Worm (Caenorhabditis elegans) whole organism, late embryonic: ENCODE measurements around the gene C23G10.11.

Experiments
- K02D7.2 ChIP-seq: sonication (generic microtip); optimal IDR thresholded peaks from 2 replicates; lab custom pipeline; 2017; ENCODE audit warnings: mild to moderate bottlenecking, missing genetic modification characterization, missing compliant biosample characterization
- Y22D7AL.16 ChIP-seq: sonication (generic microtip); optimal IDR thresholded peaks from 2 replicates; lab custom pipeline; 2016; ENCODE audit warnings: missing genetic modification characterization, missing compliant biosample characterization
- ceh-19 ChIP-seq: fragments of 200-800 bp; sonication (Bioruptor generic); optimal IDR thresholded peaks from 2 replicates; lab custom pipeline; 2018; ENCODE audit warnings: mild to moderate bottlenecking, missing genetic modification characterization, missing compliant biosample characterization
- ceh-24 ChIP-seq: sonication (generic microtip); optimal IDR thresholded peaks from 2 replicates; lab custom pipeline; 2016; ENCODE audit warnings: mild to moderate bottlenecking, missing genetic modification characterization, missing compliant biosample characterization
- ceh-34 ChIP-seq: sonication (generic microtip); optimal IDR thresholded peaks from 2 replicates; lab custom pipeline; 2016; ENCODE audit warnings: mild to moderate bottlenecking, missing genetic modification characterization, missing compliant biosample characterization
- ceh-45 ChIP-seq: fragments of 200-800 bp; sonication (Bioruptor generic); IDR thresholded peaks from 2 replicates; pipeline ENCODE4 v1.3.6; 2022; ENCODE audit warnings: missing genetic modification reagents, missing genetic modification characterization, missing compliant biosample characterization
- ceh-48 ChIP-seq: sonication (generic microtip); optimal IDR thresholded peaks from 2 replicates; lab custom pipeline; 2016; ENCODE audit warnings: missing genetic modification characterization, inconsistent platforms, missing compliant biosample characterization
- ceh-6 ChIP-seq: fragments of 200-800 bp; sonication (Bioruptor generic); optimal IDR thresholded peaks from 2 replicates; lab custom pipeline; 2018; ENCODE audit warnings: mild to moderate bottlenecking, missing genetic modification characterization, missing compliant biosample characterization
- ceh-9 ChIP-seq: sonication (generic microtip); optimal IDR thresholded peaks from 2 replicates; lab custom pipeline; 2016; ENCODE audit warnings: mild to moderate bottlenecking, missing genetic modification characterization, inconsistent platforms, missing compliant biosample characterization
- che-1 ChIP-seq: sonication (generic microtip); optimal IDR thresholded peaks from 2 replicates; lab custom pipeline; 2016; ENCODE audit warnings: mild to moderate bottlenecking, missing genetic modification characterization, missing compliant biosample characterization
- dmd-4 ChIP-seq: sonication (generic microtip); optimal IDR thresholded peaks from 2 replicates; lab custom pipeline; 2016; ENCODE audit warnings: borderline replicate concordance, missing genetic modification characterization, missing compliant biosample characterization
- ets-4 ChIP-seq: sonication (generic microtip); optimal IDR thresholded peaks from 2 replicates; lab custom pipeline; 2016; ENCODE audit warnings: missing genetic modification characterization, missing compliant biosample characterization
- eyg-1 ChIP-seq: sonication (generic microtip); optimal IDR thresholded peaks from 2 replicates; lab custom pipeline; 2016; ENCODE audit warnings: missing genotype, missing genetic modification characterization, missing compliant biosample characterization
- fkh-10 ChIP-seq: fragments of 150-350 bp; optimal IDR thresholded peaks from 2 replicates; lab custom pipeline; 2014; ENCODE audit warnings: missing biosample characterization, missing genetic modification reagents, missing genetic modification characterization
- hlh-13 ChIP-seq: fragments of 200-800 bp; sonication (Bioruptor generic); optimal IDR thresholded peaks from 2 replicates; lab custom pipeline; 2018; ENCODE audit warnings: mild to moderate bottlenecking, missing genetic modification characterization, missing compliant biosample characterization
- hlh-15 ChIP-seq: sonication (generic microtip); optimal IDR thresholded peaks from 2 replicates; lab custom pipeline; 2016; ENCODE audit warnings: missing genetic modification characterization, missing compliant biosample characterization
- hlh-30 ChIP-seq: sonication (generic microtip); optimal IDR thresholded peaks from 2 replicates; lab custom pipeline; 2017; ENCODE audit warnings: antibody characterized with exemption, missing genetic modification characterization, missing compliant biosample characterization; ENCODE audit not compliant: insufficient read depth
- lim-6 ChIP-seq: sonication (generic microtip); optimal IDR thresholded peaks from 2 replicates; lab custom pipeline; 2016; ENCODE audit warnings: missing genetic modification characterization, missing compliant biosample characterization
- lin-11 ChIP-seq: fragments of 200-800 bp; sonication (Bioruptor generic); optimal IDR thresholded peaks from 2 replicates; lab custom pipeline; 2018; ENCODE audit warnings: mild to moderate bottlenecking, missing genetic modification characterization, missing compliant biosample characterization
- mec-3 ChIP-seq: sonication (generic microtip); optimal IDR thresholded peaks from 2 replicates; lab custom pipeline; 2016; ENCODE audit warnings: borderline replicate concordance, missing genetic modification characterization, missing compliant biosample characterization
- nfya-1 ChIP-seq: sonication (generic microtip); optimal IDR thresholded peaks from 2 replicates; lab custom pipeline; 2017; ENCODE audit warnings: missing genetic modification characterization, mild to moderate bottlenecking, missing compliant biosample characterization, antibody characterized with exemption, moderate library complexity
- nhr-11 ChIP-seq: fragments of 150-350 bp; optimal IDR thresholded peaks from 2 replicates; lab custom pipeline; 2014; ENCODE audit warnings: missing biosample characterization, missing genetic modification characterization
- pag-3 ChIP-seq: sonication (generic microtip); optimal IDR thresholded peaks from 2 replicates; lab custom pipeline; 2016; ENCODE audit warnings: missing compliant biosample characterization, missing genetic modification characterization, borderline replicate concordance
- pat-9 ChIP-seq: fragments of 200-800 bp; sonication (Bioruptor generic); optimal IDR thresholded peaks from 2 replicates; lab custom pipeline; 2018; ENCODE audit warnings: mild to moderate bottlenecking, missing genetic modification characterization, moderate library complexity, missing compliant biosample characterization
- pax-1 ChIP-seq: fragments of 150-350 bp; optimal IDR thresholded peaks from 2 replicates; lab custom pipeline; 2014; ENCODE audit warnings: missing biosample characterization, missing genetic modification characterization
- ref-2 ChIP-seq: sonication (generic microtip); optimal IDR thresholded peaks from 2 replicates; lab custom pipeline; 2016; ENCODE audit warnings: missing genetic modification characterization, missing compliant biosample characterization
- rnt-1 ChIP-seq: sonication (generic microtip); optimal IDR thresholded peaks from 2 replicates; lab custom pipeline; 2016; ENCODE audit warnings: missing genetic modification characterization, missing compliant biosample characterization
- sdc-2 ChIP-seq: sonication (generic microtip); optimal IDR thresholded peaks from 2 replicates; lab custom pipeline; 2016; ENCODE audit warnings: missing genotype, missing genetic modification characterization, missing compliant biosample characterization
- syd-9 ChIP-seq: sonication (generic microtip); optimal IDR thresholded peaks from 2 replicates; lab custom pipeline; 2016; ENCODE audit warnings: mild to moderate bottlenecking, missing genetic modification characterization, moderate library complexity, missing compliant biosample characterization
- unc-42 ChIP-seq: sonication (generic microtip); optimal IDR thresholded peaks from 2 replicates; lab custom pipeline; 2016; ENCODE audit warnings: missing genotype, missing genetic modification characterization, missing compliant biosample characterization
- zip-5 ChIP-seq: sonication (generic microtip); optimal IDR thresholded peaks from 2 replicates; lab custom pipeline; 2016; ENCODE audit warnings: missing genetic modification characterization, missing compliant biosample characterization
- ztf-16 ChIP-seq: sonication (generic microtip); optimal IDR thresholded peaks from 2 replicates; lab custom pipeline; 2017; ENCODE audit warnings: missing genetic modification characterization, missing compliant biosample characterization

The C23G10.11 gene

ce11 chrIII:6198378-6199234, 16.8 kb downstream of the C23G10.11 start, which contains the start of the genes C23G10.7 and rpn-2:
TSS of gene C23G10.7 (minus strand) at chrIII:6198414.
TSS of gene rpn-2 (plus strand) at chrIII:6199184.
- peak; percentile 10 for TF ChIP-seq unc-42 (tag; lab: Kevin White, UChicago)
- peak; percentile 23 for TF ChIP-seq ceh-48
- TF ChIP-seq nfya-1 = peak; percentile 17
- TF ChIP-seq rnt-1 = peak; percentile 40
- TF ChIP-seq ceh-45 = no peak

ce11 chrIII:6195718-6196117, 19.7 kb downstream of the C23G10.11 start:
- TF ChIP-seq ceh-24 (tag; lab: Kevin White, UChicago) (no peak), ref-2 (tag; lab: Kevin White, UChicago) (no peak), pat-9 (no peak), ceh-9 (tag; lab: Kevin White, UChicago) (no peak), ceh-6 (no peak), ceh-48 (no peak), pax-1 (tag; lab: Kevin White, UChicago) (no peak), ets-4 (tag; lab: Kevin White, UChicago) (no peak), ceh-34 (tag; lab: Kevin White, UChicago) (no peak)

- TF ChIP-seq pat-9 = no peak
- TF ChIP-seq ceh-19 (GFP tag; lab: Kevin White, UChicago) = no peak
Observed at ce11 chrIII:6194480-6194879, 20.9 kb downstream of the C23G10.11 start, which contains the start of gene ugt-66. TSS of gene ugt-66 (minus strand) at chrIII:6194580.

ce11 chrIII:6190810-6191209, 24.6 kb downstream of the C23G10.11 start, which contains the start of gene C23G10.5:
TSS of gene C23G10.5 (plus strand) at chrIII:6191110.
- no peak for TF ChIP-seq zip-5 (tag; lab: Kevin White, UChicago)
- TF ChIP-seq dmd-4 (tag; lab: Kevin White, UChicago) = no peak
- no peak for TF ChIP-seq mec-3 (tag; lab: Kevin White, UChicago)
- no peak for TF ChIP-seq che-1 (tag; lab: Kevin White, UChicago)
- no peak for TF ChIP-seq pax-1 (tag; lab: Kevin White, UChicago)
- no peak for TF ChIP-seq rnt-1
- TF ChIP-seq pag-3 = no peak
- TF ChIP-seq lim-6 (tag; lab: Kevin White, UChicago) = no peak
- no peak for TF ChIP-seq Y22D7AL.16 (tag; lab: Kevin White, UChicago)
- TF ChIP-seq hlh-13 = no peak
- TF ChIP-seq, all 69 proteins: peak for 0

- TF ChIP-seq unc-42 (tag; lab: Kevin White, UChicago) = peak; percentile 9
Observed at ce11 chrIII:6188020-6188419, 27.4 kb downstream of the C23G10.11 start.

ce11 chrIII:6183118-6183517, 32.3 kb downstream of the C23G10.11 start, which contains the start of gene nas-28:
TSS of gene nas-28 (minus strand) at chrIII:6183218.
- TF ChIP-seq ets-4 (tag; lab: Kevin White, UChicago) = no peak
- no peak for TF ChIP-seq eyg-1
- TF ChIP-seq mec-3 (tag; lab: Kevin White, UChicago) = no peak
- no peak for TF ChIP-seq ztf-16 (tag; lab: Kevin White, UChicago)
- no peak for TF ChIP-seq K02D7.2 (tag; lab: Kevin White, UChicago)
- TF ChIP-seq nhr-11 (tag; lab: Kevin White, UChicago) = no peak
- no peak for TF ChIP-seq sdc-2 (tag; lab: Kevin White, UChicago)
- TF ChIP-seq che-1 (tag; lab: Kevin White, UChicago) = no peak
- TF ChIP-seq lin-11 (tag; lab: Kevin White, UChicago) = no peak
- no peak for TF ChIP-seq fkh-10
- no peak for TF ChIP-seq syd-9
- no peak for TF ChIP-seq hlh-15 (tag; lab: Kevin White, UChicago)
- TF ChIP-seq hlh-30 (tag; lab: Kevin White, UChicago) = no peak
- TF ChIP-seq nfya-1 = no peak
